Worm (Caenorhabditis elegans): ENCODE measurements around the gene mpz-3.

ce11 chrII:6513911-6514310 is 51.3 kb downstream of the mpz-3 start, which contains the start of gene R05G9R.1:
- TF ChIP-seq ceh-83 (GFP tag; optimal IDR thresholded peaks at IDR 0.05) (no peak), lsy-2 (tag; optimal IDR thresholded peaks at IDR 0.05) (no peak), pha-4 (tag; optimal IDR thresholded peaks at IDR 0.05) (no peak), M03D4.4 (tag; optimal IDR thresholded peaks at IDR 0.05) (no peak), bed-3 (GFP tag; optimal IDR thresholded peaks at IDR 0.05) (no peak), lin-32 (GFP tag; optimal IDR thresholded peaks at IDR 0.05) (no peak), ztf-11 (tag; optimal IDR thresholded peaks at IDR 0.05) (no peak), snpc-4 (tag; optimal IDR thresholded peaks at IDR 0.05) (no peak), ces-1 (GFP tag; optimal IDR thresholded peaks at IDR 0.05) (no peak), unc-39 (tag; optimal IDR thresholded peaks at IDR 0.05) (no peak)

Measured in whole organism, mixed stage, embryonic.